Worm (Caenorhabditis elegans) whole organism, L4/young adult: Measurements from ENCODE around the gene wrt-6.

Experiments used
- W03F9.2 ChIP-seq: fragments of 150-350 bp; optimal IDR thresholded peaks from 2 replicates; lab custom pipeline; 2014; ENCODE audit warnings: missing biosample characterization, missing genetic modification characterization
- dao-5 ChIP-seq: sonication (generic microtip); optimal IDR thresholded peaks from 2 replicates; lab custom pipeline; 2016; ENCODE audit warnings: missing genotype, missing genetic modification characterization, moderate library complexity, missing compliant biosample characterization
- him-1 ChIP-seq: sonication (generic microtip); optimal IDR thresholded peaks from 2 replicates; lab custom pipeline; 2016; ENCODE audit warnings: missing genotype, missing genetic modification reagents, missing genetic modification characterization, missing compliant biosample characterization

Gene wrt-6

ce11 chrX:3500903-3501302 lies 20.9 kb downstream of the wrt-6 start:
- TF ChIP-seq dao-5: no peak
- TF ChIP-seq W03F9.2 (tag; lab: Kevin White, UChicago): no peak
- no peak for TF ChIP-seq him-1 (tag; lab: Kevin White, UChicago)

ce11 chrX:3503025-3503424 lies 23.0 kb downstream of the wrt-6 start:
- TF ChIP-seq him-1 (tag; lab: Kevin White, UChicago) (no peak), W03F9.2 (tag; lab: Kevin White, UChicago) (no peak), dao-5 (no peak)

ce11 chrX:3505062-3505461 lies 25.0 kb downstream of the wrt-6 start:
- TF ChIP-seq W03F9.2 (tag; lab: Kevin White, UChicago) (no peak), him-1 (tag; lab: Kevin White, UChicago) (no peak), dao-5 (no peak)

ce11 chrX:3506556-3506955 lies 26.5 kb downstream of the wrt-6 start:
- TF ChIP-seq him-1 (tag; lab: Kevin White, UChicago) (no peak), dao-5 (no peak), W03F9.2 (tag; lab: Kevin White, UChicago) (no peak)

ce11 chrX:3507214-3507613 lies 27.2 kb downstream of the wrt-6 start:
- TF ChIP-seq him-1 (tag; lab: Kevin White, UChicago): no peak
- no peak for TF ChIP-seq W03F9.2 (tag; lab: Kevin White, UChicago)
- TF ChIP-seq dao-5: no peak

- TF ChIP-seq W03F9.2 (tag; lab: Kevin White, UChicago): no peak
- no peak for TF ChIP-seq dao-5
- no peak for TF ChIP-seq him-1 (tag; lab: Kevin White, UChicago)
These were observed 28.9 kb downstream of the wrt-6 start, which contains the start of gene sox-4 for ce11 chrX:3508906-3509305. sox-4 (minus strand) TSS chrX:3509006.

- TF ChIP-seq him-1 (tag; lab: Kevin White, UChicago) (no peak), W03F9.2 (tag; lab: Kevin White, UChicago) (no peak), dao-5 (no peak)
These were observed 33.7 kb downstream of the wrt-6 start for ce11 chrX:3513715-3514114.

ce11 chrX:3517141-3517540 lies 37.1 kb downstream of the wrt-6 start:
- no peak for TF ChIP-seq W03F9.2 (tag; lab: Kevin White, UChicago)
- TF ChIP-seq him-1 (tag; lab: Kevin White, UChicago): no peak
- TF ChIP-seq dao-5: no peak

- TF ChIP-seq dao-5 (no peak), him-1 (tag; lab: Kevin White, UChicago) (no peak), W03F9.2 (tag; lab: Kevin White, UChicago) (no peak)
These were observed 38.4 kb downstream of the wrt-6 start, which contains the start of gene npr-16 for ce11 chrX:3518494-3518893. npr-16 (plus strand) TSS chrX:3518794.

- no peak for TF ChIP-seq dao-5
These were observed 46.7 kb downstream of the wrt-6 start for ce11 chrX:3526712-3527111.

ce11 chrX:3532919-3533318 lies 52.9 kb downstream of the wrt-6 start, which contains the start of gene F56B6.6:
F56B6.6 (minus strand) TSS chrX:3533019.
- TF ChIP-seq him-1 (tag; lab: Kevin White, UChicago) (no peak), dao-5 (no peak), W03F9.2 (tag; lab: Kevin White, UChicago) (no peak)
